Fruit fly (Drosophila melanogaster): ENCODE data around the gene fbp.

Gene fbp

dm6 chr2L:19790553-19791320 lies 26.8 kb upstream of the fbp start:
- TF ChIP-seq CG8478 (optimal IDR thresholded peaks at IDR 0.05) (no peak), usp (GFP tag; optimal IDR thresholded peaks at IDR 0.05) (no peak), pan (optimal IDR thresholded peaks at IDR 0.05) (no peak), psq (optimal IDR thresholded peaks at IDR 0.05) (no peak), Dll (optimal IDR thresholded peaks at IDR 0.05) (no peak), EcR (GFP tag; optimal IDR thresholded peaks at IDR 0.05) (no peak)

- TF ChIP-seq Dll (optimal IDR thresholded peaks at IDR 0.05) (no peak), pan (optimal IDR thresholded peaks at IDR 0.05) (no peak), EcR (GFP tag; optimal IDR thresholded peaks at IDR 0.05) (no peak), usp (GFP tag; optimal IDR thresholded peaks at IDR 0.05) (no peak), CG8478 (optimal IDR thresholded peaks at IDR 0.05) (no peak), psq (optimal IDR thresholded peaks at IDR 0.05) (no peak)
Measured at dm6 chr2L:19788735-19789134, 24.8 kb upstream of the fbp start.

- TF ChIP-seq psq (optimal IDR thresholded peaks at IDR 0.05): no peak
- TF ChIP-seq pan (optimal IDR thresholded peaks at IDR 0.05): no peak
- no peak for TF ChIP-seq CG8478 (optimal IDR thresholded peaks at IDR 0.05)
- TF ChIP-seq usp (GFP tag; optimal IDR thresholded peaks at IDR 0.05): no peak
- TF ChIP-seq EcR (GFP tag; optimal IDR thresholded peaks at IDR 0.05): no peak
- no peak for TF ChIP-seq Dll (optimal IDR thresholded peaks at IDR 0.05)
Measured at dm6 chr2L:19787930-19788329, 24.0 kb upstream of the fbp start.

dm6 chr2L:19784827-19785569 lies 21.1 kb upstream of the fbp start:
- TF ChIP-seq pan (optimal IDR thresholded peaks at IDR 0.05): no peak
- TF ChIP-seq CG8478 (optimal IDR thresholded peaks at IDR 0.05): no peak
- TF ChIP-seq usp (GFP tag; optimal IDR thresholded peaks at IDR 0.05): no peak

dm6 chr2L:19774278-19774677 lies 10.3 kb upstream of the fbp start:
- TF ChIP-seq psq (optimal IDR thresholded peaks at IDR 0.05): no peak
- no peak for TF ChIP-seq Dll (optimal IDR thresholded peaks at IDR 0.05)
- no peak for TF ChIP-seq CG8478 (optimal IDR thresholded peaks at IDR 0.05)
- no peak for TF ChIP-seq usp (GFP tag; optimal IDR thresholded peaks at IDR 0.05)
- no peak for TF ChIP-seq pan (optimal IDR thresholded peaks at IDR 0.05)
- no peak for TF ChIP-seq EcR (GFP tag; optimal IDR thresholded peaks at IDR 0.05)

- TF ChIP-seq Dll (optimal IDR thresholded peaks at IDR 0.05) (no peak), EcR (GFP tag; optimal IDR thresholded peaks at IDR 0.05) (no peak), usp (GFP tag; optimal IDR thresholded peaks at IDR 0.05) (no peak), CG8478 (optimal IDR thresholded peaks at IDR 0.05) (no peak), psq (optimal IDR thresholded peaks at IDR 0.05) (no peak), pan (optimal IDR thresholded peaks at IDR 0.05) (no peak)
Measured at dm6 chr2L:19769703-19770102, 5.8 kb upstream of the fbp start.

dm6 chr2L:19768967-19769366 lies 5.0 kb upstream of the fbp start, which contains the start of gene bsh:
TSS of gene bsh (minus strand) at chr2L:19769067.
- no peak for TF ChIP-seq psq (optimal IDR thresholded peaks at IDR 0.05)
- TF ChIP-seq EcR (GFP tag; optimal IDR thresholded peaks at IDR 0.05): no peak
- no peak for TF ChIP-seq Dll (optimal IDR thresholded peaks at IDR 0.05)
- no peak for TF ChIP-seq usp (GFP tag; optimal IDR thresholded peaks at IDR 0.05)
- no peak for TF ChIP-seq CG8478 (optimal IDR thresholded peaks at IDR 0.05)
- no peak for TF ChIP-seq pan (optimal IDR thresholded peaks at IDR 0.05)

dm6 chr2L:19765406-19765805 lies 1.5 kb upstream of the fbp start:
- no peak for TF ChIP-seq usp (GFP tag; optimal IDR thresholded peaks at IDR 0.05)
- TF ChIP-seq pan (optimal IDR thresholded peaks at IDR 0.05): no peak
- TF ChIP-seq psq (optimal IDR thresholded peaks at IDR 0.05): no peak
- TF ChIP-seq EcR (GFP tag; optimal IDR thresholded peaks at IDR 0.05): no peak
- TF ChIP-seq CG8478 (optimal IDR thresholded peaks at IDR 0.05): no peak
- TF ChIP-seq Dll (optimal IDR thresholded peaks at IDR 0.05): no peak

dm6 chr2L:19764581-19765136 lies 723 bp upstream of the fbp start:
- TF ChIP-seq pan (optimal IDR thresholded peaks at IDR 0.05): no peak
- no peak for TF ChIP-seq psq (optimal IDR thresholded peaks at IDR 0.05)
- no peak for TF ChIP-seq Dll (optimal IDR thresholded peaks at IDR 0.05)
- no peak for TF ChIP-seq usp (GFP tag; optimal IDR thresholded peaks at IDR 0.05)
- TF ChIP-seq EcR (GFP tag; optimal IDR thresholded peaks at IDR 0.05): no peak
- TF ChIP-seq CG8478 (optimal IDR thresholded peaks at IDR 0.05): no peak

- TF ChIP-seq Dll (optimal IDR thresholded peaks at IDR 0.05): no peak
- no peak for TF ChIP-seq pan (optimal IDR thresholded peaks at IDR 0.05)
- TF ChIP-seq psq (optimal IDR thresholded peaks at IDR 0.05): no peak
- no peak for TF ChIP-seq CG8478 (optimal IDR thresholded peaks at IDR 0.05)
- TF ChIP-seq EcR (GFP tag; optimal IDR thresholded peaks at IDR 0.05): no peak
- TF ChIP-seq usp (GFP tag; optimal IDR thresholded peaks at IDR 0.05): no peak
Measured at dm6 chr2L:19763446-19763772, 527 bp downstream of the fbp start.

- no peak for TF ChIP-seq EcR (GFP tag; optimal IDR thresholded peaks at IDR 0.05)
- TF ChIP-seq usp (GFP tag; optimal IDR thresholded peaks at IDR 0.05): no peak
- no peak for TF ChIP-seq CG8478 (optimal IDR thresholded peaks at IDR 0.05)
- TF ChIP-seq psq (optimal IDR thresholded peaks at IDR 0.05): no peak
- no peak for TF ChIP-seq Dll (optimal IDR thresholded peaks at IDR 0.05)
- no peak for TF ChIP-seq pan (optimal IDR thresholded peaks at IDR 0.05)
Measured at dm6 chr2L:19758511-19759128, 5.3 kb downstream of the fbp start, which contains the start of the genes CG10628 and Dus3. TSS of gene CG10628 (minus strand) at chr2L:19758615. TSS of gene Dus3 (plus strand) at chr2L:19758879.
